Fruit fly (Drosophila melanogaster) whole organism, embryonic: Measurements from ENCODE around the gene Ufsp2.
A peak's percentile ranks its signal among the peaks of the same experiment; 100 is the strongest.

Experiments used
- Awh ChIP-seq: fragments of 200-800 bp; sonication (Bioruptor generic); IDR thresholded peaks from 2 replicates; pipeline ENCODE4, ENCODE4 v1.3.6; 2022; ENCODE audit warnings: missing biosample characterization, missing genetic modification characterization
- Bdp1 ChIP-seq: fragments of 200-800 bp; sonication (Bioruptor generic); optimal IDR thresholded peaks from 3 replicates; lab custom pipeline; 2016; ENCODE audit warnings: missing biosample characterization, missing genetic modification characterization
- Blimp-1 ChIP-seq: fragments of 200-800 bp; sonication (Bioruptor generic); optimal IDR thresholded peaks from 3 replicates; lab custom pipeline; 2018; ENCODE audit warnings: missing biosample characterization, missing genetic modification characterization, mild to moderate bottlenecking, moderate library complexity, missing genetic modification reagents
- CG10431 ChIP-seq: fragments of 200-800 bp; sonication (Bioruptor generic); optimal IDR thresholded peaks from 3 replicates; lab custom pipeline; 2018; ENCODE audit warnings: missing biosample characterization, mild to moderate bottlenecking, missing genetic modification characterization
- CG12299 ChIP-seq: fragments of 200-800 bp; sonication (Bioruptor generic); optimal IDR thresholded peaks from 2 replicates; lab custom pipeline; 2018; ENCODE audit warnings: missing biosample characterization, mild to moderate bottlenecking, missing genetic modification characterization
- CG1233 ChIP-seq: fragments of 200-800 bp; sonication (Bioruptor generic); optimal IDR thresholded peaks from 4 replicates; lab custom pipeline; 2018; ENCODE audit warnings: missing biosample characterization, mild to moderate bottlenecking, missing genetic modification characterization
- CG13424 ChIP-seq: fragments of 200-800 bp; sonication (Bioruptor generic); optimal IDR thresholded peaks from 2 replicates; lab custom pipeline; 2019; ENCODE audit warnings: missing biosample characterization, mild to moderate bottlenecking, missing genetic modification characterization, moderate library complexity
- CG15073 ChIP-seq: fragments of 200-800 bp; sonication (Bioruptor generic); optimal IDR thresholded peaks from 2 replicates; lab custom pipeline; 2016; ENCODE audit warnings: missing biosample characterization, missing genetic modification characterization
- CG15601 ChIP-seq: fragments of 200-800 bp; sonication (Bioruptor generic); optimal IDR thresholded peaks from 3 replicates; lab custom pipeline; 2019; ENCODE audit warnings: missing biosample characterization, mild to moderate bottlenecking, missing genetic modification characterization, moderate library complexity
- CG16813 ChIP-seq: fragments of 200-800 bp; sonication (Bioruptor generic); IDR thresholded peaks from 3 replicates; pipeline ENCODE4 v1.3.6; 2022; ENCODE audit warnings: missing biosample characterization, missing genetic modification characterization; ENCODE audit not compliant: partially characterized antibody
- CG17186 ChIP-seq: fragments of 200-800 bp; sonication (Bioruptor generic); optimal IDR thresholded peaks from 3 replicates; lab custom pipeline; 2017; ENCODE audit warnings: missing biosample characterization, missing genetic modification reagents, missing genetic modification characterization
- CG18599 ChIP-seq: fragments of 200-800 bp; sonication (Bioruptor generic); optimal IDR thresholded peaks from 3 replicates; lab custom pipeline; 2017; ENCODE audit warnings: missing biosample characterization, missing genetic modification characterization, mild to moderate bottlenecking, moderate library complexity, missing genetic modification reagents
- CG2875 ChIP-seq: fragments of 200-800 bp; sonication (Bioruptor generic); optimal IDR thresholded peaks from 2 replicates; lab custom pipeline; 2017; ENCODE audit warnings: missing biosample characterization, mild to moderate bottlenecking, missing genetic modification characterization, missing genetic modification reagents
- CG31365 ChIP-seq: fragments of 200-800 bp; sonication (Bioruptor generic); optimal IDR thresholded peaks from 2 replicates; lab custom pipeline; 2018; ENCODE audit warnings: missing biosample characterization, mild to moderate bottlenecking, missing genetic modification characterization
- CG31388 ChIP-seq: fragments of 200-800 bp; sonication (Bioruptor generic); optimal IDR thresholded peaks from 2 replicates; lab custom pipeline; 2016; ENCODE audit warnings: missing biosample characterization, missing genetic modification characterization
- CG4360 ChIP-seq: fragments of 200-800 bp; sonication (Bioruptor generic); IDR thresholded peaks from 2 replicates; pipeline ENCODE4 v1.3.6; 2022; ENCODE audit warnings: missing biosample characterization, missing genetic modification characterization
- CG4404 ChIP-seq: fragments of 200-800 bp; sonication (Bioruptor generic); IDR thresholded peaks from 2 replicates; pipeline ENCODE4 v1.3.6; 2022; ENCODE audit warnings: missing biosample characterization, missing genetic modification characterization
- CG4424 ChIP-seq: fragments of 200-800 bp; sonication (Bioruptor generic); optimal IDR thresholded peaks from 3 replicates; lab custom pipeline; 2016; ENCODE audit warnings: missing biosample characterization, missing genetic modification characterization
- CG4820 ChIP-seq: fragments of 200-800 bp; sonication (Bioruptor generic); optimal IDR thresholded peaks from 3 replicates; lab custom pipeline; 2016; ENCODE audit warnings: missing biosample characterization, missing genetic modification characterization
- CG6654 ChIP-seq: fragments of 200-800 bp; sonication (Bioruptor generic); optimal IDR thresholded peaks from 2 replicates; lab custom pipeline; 2017; ENCODE audit warnings: missing biosample characterization, mild to moderate bottlenecking, missing genetic modification characterization
- CG6683 ChIP-seq: fragments of 200-800 bp; sonication (Bioruptor generic); optimal IDR thresholded peaks from 2 replicates; lab custom pipeline; 2017; ENCODE audit warnings: missing biosample characterization, mild to moderate bottlenecking, missing genetic modification characterization, missing genetic modification reagents
- CG8359 ChIP-seq: fragments of 200-800 bp; sonication (Bioruptor generic); optimal IDR thresholded peaks from 2 replicates; lab custom pipeline; 2017; ENCODE audit warnings: missing biosample characterization, mild to moderate bottlenecking, missing genetic modification characterization, borderline replicate concordance
- CG9437 ChIP-seq: fragments of 200-800 bp; sonication (Bioruptor generic); optimal IDR thresholded peaks from 2 replicates; lab custom pipeline; 2018; ENCODE audit warnings: missing biosample characterization, mild to moderate bottlenecking, missing genetic modification characterization
- CG9727 ChIP-seq: fragments of 200-800 bp; sonication (Bioruptor generic); optimal IDR thresholded peaks from 3 replicates; lab custom pipeline; 2017; ENCODE audit warnings: missing biosample characterization, mild to moderate bottlenecking, missing genetic modification characterization
- CG9932 ChIP-seq: fragments of 200-800 bp; sonication (Bioruptor generic); IDR thresholded peaks from 2 replicates; pipeline ENCODE4 v1.3.6; 2022; ENCODE audit warnings: missing biosample characterization, missing genetic modification characterization
- Drgx ChIP-seq: fragments of 200-800 bp; sonication (Bioruptor generic); IDR thresholded peaks from 2 replicates; pipeline ENCODE4 v1.3.6; 2022; ENCODE audit warnings: missing biosample characterization, missing genetic modification characterization
- HmgZ ChIP-seq: fragments of 200-800 bp; sonication (Bioruptor generic); optimal IDR thresholded peaks from 2 replicates; lab custom pipeline; 2018; ENCODE audit warnings: missing biosample characterization, mild to moderate bottlenecking, missing genetic modification characterization
- Hr39 ChIP-seq: fragments of >200 bp; optimal IDR thresholded peaks from 2 replicates; lab custom pipeline; 2017
- Jarid2 ChIP-seq: fragments of 200-800 bp; sonication (Bioruptor generic); optimal IDR thresholded peaks from 3 replicates; lab custom pipeline; 2017; ENCODE audit warnings: mild to moderate bottlenecking, missing biosample characterization, missing genetic modification reagents, missing genetic modification characterization
- NFAT ChIP-seq: fragments of 200-800 bp; sonication (Bioruptor generic); IDR thresholded peaks from 2 replicates; pipeline ENCODE4 v1.3.6; 2022; ENCODE audit warnings: missing biosample characterization, missing genetic modification characterization
- Nf-YB ChIP-seq: fragments of 200-800 bp; sonication (Bioruptor generic); optimal IDR thresholded peaks from 3 replicates; lab custom pipeline; 2019; ENCODE audit warnings: missing biosample characterization, mild to moderate bottlenecking, missing genetic modification characterization, moderate library complexity
- Opbp ChIP-seq: fragments of 200-800 bp; sonication (Bioruptor generic); IDR thresholded peaks from 3 replicates; pipeline ENCODE4 v1.3.6; 2022; ENCODE audit warnings: missing biosample characterization, missing genetic modification characterization; ENCODE audit not compliant: partially characterized antibody
- Spps ChIP-seq: fragments of 200-800 bp; sonication (Bioruptor generic); optimal IDR thresholded peaks from 2 replicates; lab custom pipeline; 2018; ENCODE audit warnings: missing biosample characterization, mild to moderate bottlenecking, missing genetic modification characterization
- TFAM ChIP-seq: fragments of 200-800 bp; sonication (Bioruptor generic); optimal IDR thresholded peaks from 2 replicates; lab custom pipeline; 2017; ENCODE audit warnings: missing biosample characterization, missing genetic modification characterization, inconsistent platforms
- Usf ChIP-seq: fragments of 200-800 bp; sonication (Bioruptor generic); optimal IDR thresholded peaks from 2 replicates; lab custom pipeline; 2017; ENCODE audit warnings: missing genotype, missing biosample characterization, missing genetic modification characterization
- ab ChIP-seq: fragments of 200-800 bp; sonication (Bioruptor generic); optimal IDR thresholded peaks from 2 replicates; lab custom pipeline; 2016; ENCODE audit warnings: missing biosample characterization, missing genetic modification characterization
- ap ChIP-seq: fragments of 200-800 bp; sonication (Bioruptor generic); IDR thresholded peaks from 2 replicates; pipeline ENCODE4 v1.3.6; 2022; ENCODE audit warnings: missing biosample characterization, missing genetic modification characterization
- cato ChIP-seq: fragments of 200-800 bp; sonication (Bioruptor generic); optimal IDR thresholded peaks from 2 replicates; lab custom pipeline; 2016; ENCODE audit warnings: missing biosample characterization, missing genetic modification characterization, borderline replicate concordance
- chif ChIP-seq, 2 experiments: fragments of 200-800 bp; sonication (Bioruptor generic); optimal IDR thresholded peaks; 3 replicates each; lab custom pipeline; 2016; ENCODE audit warnings: missing biosample characterization in 2 of 2, missing genetic modification characterization in 2 of 2
- chinmo ChIP-seq: fragments of 200-800 bp; sonication (Bioruptor generic); IDR thresholded peaks from 4 replicates; pipeline ENCODE4 v1.3.6; 2022; ENCODE audit warnings: missing biosample characterization, missing genetic modification characterization; ENCODE audit not compliant: partially characterized antibody
- esg ChIP-seq: fragments of 200-800 bp; sonication (Bioruptor generic); conservative IDR thresholded peaks from 2 replicates; pipeline ENCODE4 v1.3.6; 2022; ENCODE audit warnings: missing biosample characterization, missing genetic modification characterization
- gce ChIP-seq: fragments of 200-800 bp; sonication (Bioruptor generic); IDR thresholded peaks from 3 replicates; pipeline ENCODE4 v1.3.6; 2022; ENCODE audit warnings: missing biosample characterization, missing genetic modification characterization
- hth ChIP-seq: fragments of >200 bp; optimal IDR thresholded peaks from 2 replicates; lab custom pipeline; 2017; ENCODE audit warnings: inconsistent platforms
- klu ChIP-seq: fragments of 200-800 bp; sonication (Bioruptor generic); IDR thresholded peaks from 2 replicates; pipeline ENCODE4 v1.3.6; 2022; ENCODE audit warnings: missing biosample characterization, missing genetic modification characterization
- peb ChIP-seq: fragments of 200-800 bp; sonication (Bioruptor generic); IDR thresholded peaks from 2 replicates; pipeline ENCODE4 v1.3.6; 2022; ENCODE audit warnings: missing biosample characterization, missing genetic modification characterization
- pho ChIP-seq: fragments of 200-800 bp; sonication (Bioruptor generic); optimal IDR thresholded peaks from 2 replicates; lab custom pipeline; 2016; ENCODE audit warnings: missing biosample characterization, missing genetic modification characterization
- ranshi ChIP-seq: fragments of 200-800 bp; sonication (Bioruptor generic); IDR thresholded peaks from 2 replicates; pipeline ENCODE4 v1.3.6; 2022; ENCODE audit warnings: missing biosample characterization, missing genetic modification characterization
- scrt ChIP-seq: fragments of 200-800 bp; sonication (Bioruptor generic); optimal IDR thresholded peaks from 2 replicates; lab custom pipeline; 2018; ENCODE audit warnings: missing biosample characterization, mild to moderate bottlenecking, missing genetic modification characterization, moderate library complexity
- shn ChIP-seq: fragments of 200-800 bp; sonication (Bioruptor generic); optimal IDR thresholded peaks from 3 replicates; lab custom pipeline; 2016; ENCODE audit warnings: missing biosample characterization, missing genetic modification characterization
- sob ChIP-seq: fragments of 200-800 bp; sonication (Bioruptor generic); IDR thresholded peaks from 2 replicates; pipeline ENCODE4 v1.3.6; 2022; ENCODE audit warnings: missing biosample characterization, missing genetic modification characterization

Ufsp2 gene

dm6 chr3L:15592536-15593260 is 16.3 kb downstream of the Ufsp2 start (continued):
- TF ChIP-seq CG6654 (GFP tag; lab: Kevin White, UChicago) (peak; percentile 3), Blimp-1 (GFP tag; lab: Kevin White, UChicago) (peak; percentile 59), Jarid2 (GFP tag; lab: Kevin White, UChicago) (peak; percentile 19), Awh (GFP tag; lab: Robert Waterston, UW) (peak; percentile 12; the same call in 1 of the 2 replicates), CG16813 (GFP tag; lab: Robert Waterston, UW) (no peak), CG1233 (GFP tag; lab: Kevin White, UChicago) (peak; percentile 15), CG17186 (GFP tag; lab: Kevin White, UChicago) (no peak), scrt (GFP tag; lab: Kevin White, UChicago) (peak; percentile 4), CG8359 (GFP tag; lab: Kevin White, UChicago) (peak; percentile 4), Spps (tag; lab: Kevin White, UChicago) (peak; percentile 24), CG4820 (GFP tag; lab: Kevin White, UChicago) (peak; percentile 2), ranshi (GFP tag; lab: Robert Waterston, UW) (peak; percentile 56), chinmo (GFP tag; lab: Robert Waterston, UW) (no peak), CG9932 (GFP tag; lab: Robert Waterston, UW) (0 out of 2 replicates have a peak, but pooled peaks have one; percentile 27), TFAM (GFP tag; lab: Kevin White, UChicago) (no peak), CG2875 (GFP tag; lab: Kevin White, UChicago) (no peak), CG4404 (no peak), CG4360 (peak; percentile 73), CG15073 (GFP tag; lab: Kevin White, UChicago) (no peak), Bdp1 (no peak), hth (lab: Kevin White, UChicago) (no peak), CG9727 (GFP tag; lab: Kevin White, UChicago) (peak; percentile 69), Drgx (GFP tag; lab: Robert Waterston, UW) (peak; percentile 56), CG18599 (peak; percentile 62), Nf-YB (GFP tag; lab: Kevin White, UChicago) (peak; percentile 41), sob (GFP tag; lab: Robert Waterston, UW) (no peak), CG10431 (no peak), Opbp (GFP tag; lab: Robert Waterston, UW) (no peak), klu (GFP tag; lab: Robert Waterston, UW) (no peak; the same call in 1 of the 2 replicates), cato (no peak), CG9437 (GFP tag; lab: Kevin White, UChicago) (peak; percentile 70), CG31365 (tag; lab: Kevin White, UChicago) (no peak), pho (no peak), CG12299 (tag; lab: Kevin White, UChicago) (peak; percentile 22), CG13424 (peak; percentile 71), CG15601 (tag; lab: Kevin White, UChicago) (peak; percentile 28), Hr39 (lab: Kevin White, UChicago) (no peak), Usf (GFP tag; lab: Kevin White, UChicago) (no peak), CG31388 (GFP tag; lab: Kevin White, UChicago) (no peak), shn (GFP tag; lab: Kevin White, UChicago) (no peak), chif (GFP tag; optimal IDR thresholded peaks at IDR 0.05; lab: Kevin White, UChicago) (no peak), NFAT (GFP tag; lab: Robert Waterston, UW) (no peak), esg (no peak; the same call in 1 of the 2 replicates), CG6683 (GFP tag; lab: Kevin White, UChicago) (peak; percentile 45), peb (GFP tag; lab: Robert Waterston, UW) (no peak), gce (no peak), ab (GFP tag; lab: Kevin White, UChicago) (no peak), HmgZ (tag; lab: Kevin White, UChicago) (no peak), CG4424 (GFP tag; lab: Kevin White, UChicago) (peak; percentile 20), ap (peak; percentile 34; the same call in 1 of the 2 replicates)
